Worm (Caenorhabditis elegans): Measurements from ENCODE around the gene C28G1.6.

C28G1.6 gene

DNA sequence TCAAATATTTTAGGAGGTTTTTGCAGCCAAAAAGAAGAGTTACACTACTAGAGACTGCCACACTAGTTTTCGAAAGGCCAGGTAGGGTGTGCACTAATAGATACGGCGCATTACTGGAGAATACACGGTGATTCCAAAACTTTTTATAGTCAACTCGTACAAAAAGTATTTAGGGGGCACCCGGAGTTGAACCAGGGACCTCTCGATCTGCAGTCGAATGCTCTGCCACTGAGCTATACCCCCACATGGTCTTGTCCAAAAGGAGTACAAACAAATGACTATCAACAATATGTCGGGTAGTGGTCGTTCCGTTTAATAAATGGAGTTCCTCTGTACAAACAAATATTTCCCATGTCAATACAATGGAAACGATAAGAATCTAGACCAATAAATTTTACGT, 13.1 kb downstream of the C28G1.6 start (continued):
- TF ChIP-seq nhr-42 (GFP tag; IDR thresholded peaks at IDR 0.05), result no peak
- TF ChIP-seq lir-3 (tag; optimal IDR thresholded peaks at IDR 0.05), result no peak
- TF ChIP-seq nhr-111 (GFP tag; optimal IDR thresholded peaks at IDR 0.05), result no peak
- TF ChIP-seq egl-43 (GFP tag; IDR thresholded peaks at IDR 0.05), result peak; percentile 78
- 0 out of 2 replicates have a peak, but pooled peaks have one; percentile 45 for TF ChIP-seq daf-19 (GFP tag; conservative IDR thresholded peaks at IDR 0.05)
- peak; percentile 45; the same call in 1 of the 2 replicates for TF ChIP-seq zfp-3 (GFP tag; conservative IDR thresholded peaks at IDR 0.05)
- no peak for TF ChIP-seq tag-97 (GFP tag; IDR thresholded peaks at IDR 0.05)
- no peak for TF ChIP-seq aly-2 (tag; optimal IDR thresholded peaks at IDR 0.05)
- TF ChIP-seq F10B5.3 (tag; optimal IDR thresholded peaks at IDR 0.05), result no peak
- peak; percentile 34; the same call in 1 of the 2 replicates for TF ChIP-seq lin-38 (GFP tag; IDR thresholded peaks at IDR 0.05)
- peak; percentile 23 for TF ChIP-seq mep-1 (tag; optimal IDR thresholded peaks at IDR 0.05)
- peak; percentile 23 for TF ChIP-seq nhr-28 (tag; optimal IDR thresholded peaks at IDR 0.05)
- TF ChIP-seq Y75B8A.6 (GFP tag; IDR thresholded peaks at IDR 0.05), result no peak
- TF ChIP-seq unc-39 (tag; optimal IDR thresholded peaks at IDR 0.05), result no peak
- peak; percentile 23 for TF ChIP-seq gei-8 (GFP tag; optimal IDR thresholded peaks at IDR 0.05)
- TF ChIP-seq dmd-6 (GFP tag; IDR thresholded peaks at IDR 0.05), result peak; percentile 47
- TF ChIP-seq R02D3.7 (tag; optimal IDR thresholded peaks at IDR 0.05), result no peak
- TF ChIP-seq pha-4 (GFP tag; IDR thresholded peaks at IDR 0.05), result peak; percentile 68; the same call in 1 of the 2 replicates
- no peak for TF ChIP-seq pha-4 (tag; optimal IDR thresholded peaks at IDR 0.05)
- peak; percentile 34; the same call in 1 of the 2 replicates for TF ChIP-seq mxl-2 (GFP tag; conservative IDR thresholded peaks at IDR 0.05)
- peak; percentile 60 for TF ChIP-seq mes-2 (tag; optimal IDR thresholded peaks at IDR 0.05; ENCODE audit: poor library complexity, severe bottlenecking)
- TF ChIP-seq ceh-20 (GFP tag; IDR thresholded peaks at IDR 0.05), result no peak
- TF ChIP-seq nhr-77 (tag; optimal IDR thresholded peaks at IDR 0.05), result peak; percentile 27
- TF ChIP-seq nhr-237 (tag; optimal IDR thresholded peaks at IDR 0.05), result no peak
- no peak for TF ChIP-seq nhr-102 (tag; optimal IDR thresholded peaks at IDR 0.05)
- peak; percentile 6 for TF ChIP-seq nhr-6 (tag; optimal IDR thresholded peaks at IDR 0.05)
- no peak for TF ChIP-seq spr-1 (tag; optimal IDR thresholded peaks at IDR 0.05)
- TF ChIP-seq egl-27 (tag; optimal IDR thresholded peaks at IDR 0.05), result no peak
- peak; percentile 35; the same call in 1 of the 2 replicates for TF ChIP-seq lin-1 (GFP tag; IDR thresholded peaks at IDR 0.05)
- TF ChIP-seq ceh-32 (tag; optimal IDR thresholded peaks at IDR 0.05; ENCODE audit: poor library complexity), result no peak
- TF ChIP-seq madf-9 (GFP tag; conservative IDR thresholded peaks at IDR 0.05), result peak; percentile 37; the same call in 1 of the 2 replicates
- peak; percentile 57 for TF ChIP-seq dve-1 (tag; optimal IDR thresholded peaks at IDR 0.05; ENCODE audit: insufficient read depth)
- TF ChIP-seq lsy-2 (tag; optimal IDR thresholded peaks at IDR 0.05), result no peak

DNA sequence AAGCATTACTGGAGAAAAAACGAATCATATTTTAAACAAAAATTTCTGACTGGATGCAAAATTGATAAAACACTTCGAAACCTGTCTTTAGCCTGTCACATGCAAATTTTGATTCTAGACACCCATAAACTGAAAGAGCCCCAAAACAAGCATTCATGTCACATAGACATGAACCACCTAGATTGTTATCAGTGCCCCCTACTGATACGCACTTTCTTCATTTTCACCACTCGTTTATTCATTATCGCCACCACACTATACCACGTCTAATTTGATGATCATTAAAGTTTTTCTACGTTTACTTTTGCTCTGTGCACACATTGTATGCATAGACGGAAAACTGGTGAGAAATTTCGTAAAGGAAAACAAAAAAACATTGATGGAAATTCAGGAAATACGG, 19.1 kb downstream of the C28G1.6 start, which contains the start of gene cnnm-2:
TSS of gene cnnm-2 (plus strand) at position 190 of the 400 bp plus-strand sequence.
- no peak for TF ChIP-seq lir-3 (tag; optimal IDR thresholded peaks at IDR 0.05)
- no peak for TF ChIP-seq snpc-1.2 (GFP tag; IDR thresholded peaks at IDR 0.05)
- no peak for TF ChIP-seq lin-38 (GFP tag; IDR thresholded peaks at IDR 0.05)
- no peak for TF ChIP-seq T20F7.1 (GFP tag; optimal IDR thresholded peaks at IDR 0.05)
- TF ChIP-seq ztf-7 (tag; optimal IDR thresholded peaks at IDR 0.05), result no peak
- TF ChIP-seq cey-2 (tag; optimal IDR thresholded peaks at IDR 0.05; ENCODE audit: borderline replicate concordance, insufficient read depth), result no peak
- TF ChIP-seq ceh-62 (tag; optimal IDR thresholded peaks at IDR 0.05), result no peak
- no peak for TF ChIP-seq ceh-44 (GFP tag; IDR thresholded peaks at IDR 0.05)
- no peak for TF ChIP-seq nhr-10 (tag; optimal IDR thresholded peaks at IDR 0.05)
- TF ChIP-seq egl-43 (GFP tag; IDR thresholded peaks at IDR 0.05), result no peak
- TF ChIP-seq mes-2 (tag; optimal IDR thresholded peaks at IDR 0.05; ENCODE audit: poor library complexity, severe bottlenecking), result peak; percentile 33
- TF ChIP-seq F37D6.2 (tag; optimal IDR thresholded peaks at IDR 0.05), result no peak
- no peak for TF ChIP-seq ama-1 (optimal IDR thresholded peaks at IDR 0.05)
- no peak for TF ChIP-seq ZK546.5 (tag; optimal IDR thresholded peaks at IDR 0.05)
- no peak for TF ChIP-seq aly-2 (tag; optimal IDR thresholded peaks at IDR 0.05)
- TF ChIP-seq snpc-4 (tag; optimal IDR thresholded peaks at IDR 0.05), result no peak
- no peak for TF ChIP-seq nhr-102 (tag; optimal IDR thresholded peaks at IDR 0.05)
- TF ChIP-seq nhr-48 (tag; optimal IDR thresholded peaks at IDR 0.05), result peak; percentile 44
- peak; percentile 68 for TF ChIP-seq hlh-11 (tag; optimal IDR thresholded peaks at IDR 0.05)
- peak; percentile 70 for TF ChIP-seq nhr-28 (tag; optimal IDR thresholded peaks at IDR 0.05)
- TF ChIP-seq dmd-8 (GFP tag; IDR thresholded peaks at IDR 0.05), result no peak
- no peak for TF ChIP-seq F26F4.8 (GFP tag; conservative IDR thresholded peaks at IDR 0.05)
- TF ChIP-seq hlh-30 (tag; optimal IDR thresholded peaks at IDR 0.05; ENCODE audit: insufficient read depth), result peak; percentile 15
- no peak for TF ChIP-seq F49E8.2 (tag; optimal IDR thresholded peaks at IDR 0.05; ENCODE audit: borderline replicate concordance)
